Worm (Caenorhabditis elegans): ENCODE data around the gene gdi-1.

Gene gdi-1

DNA sequence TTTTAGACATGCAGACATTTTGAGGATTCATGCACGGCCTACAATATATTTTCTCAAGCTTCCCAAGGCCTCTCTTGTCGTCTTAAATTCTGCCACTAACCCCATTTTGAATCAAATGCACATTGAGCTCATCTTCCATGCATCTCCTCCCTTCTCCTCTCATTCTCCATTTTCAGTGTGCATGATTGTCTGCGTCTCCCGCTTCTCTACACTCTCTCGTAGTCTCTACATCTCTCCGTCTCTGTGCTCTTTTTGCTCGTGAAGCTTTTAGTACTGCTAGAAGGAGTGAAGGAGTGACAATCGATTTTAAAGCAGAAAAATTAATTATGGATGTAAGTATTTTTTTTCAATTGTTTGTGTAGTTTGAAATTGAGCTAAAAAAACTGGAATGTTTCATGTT is 44.2 kb upstream of the gdi-1 start, which contains the start of gene Y57G11C.22:
Gene Y57G11C.22 (plus strand): TSS at position 327 of the 400 bp plus-strand sequence.
- peak; percentile 43 for TF ChIP-seq mab-5 (tag; optimal IDR thresholded peaks at IDR 0.05)
- peak; percentile 58 for TF ChIP-seq unc-55 (GFP tag; optimal IDR thresholded peaks at IDR 0.05)
- no peak for TF ChIP-seq nhr-25 (tag; optimal IDR thresholded peaks at IDR 0.05)
- TF ChIP-seq Y55F3AM.14 (GFP tag; optimal IDR thresholded peaks at IDR 0.05), result no peak
- TF ChIP-seq lin-13 (GFP tag; optimal IDR thresholded peaks at IDR 0.05), result peak; percentile 7
- peak; percentile 72 for TF ChIP-seq nhr-129 (tag; optimal IDR thresholded peaks at IDR 0.05)
- TF ChIP-seq ztf-1 (GFP tag; conservative IDR thresholded peaks at IDR 0.05), result no peak
- TF ChIP-seq aly-2 (tag; optimal IDR thresholded peaks at IDR 0.05), result no peak
- peak; percentile 61 for TF ChIP-seq C34F6.9 (tag; optimal IDR thresholded peaks at IDR 0.05)
- TF ChIP-seq lsy-2 (tag; optimal IDR thresholded peaks at IDR 0.05), result peak in 1 of 2 experiments; percentile 65
- TF ChIP-seq crh-2 (tag; optimal IDR thresholded peaks at IDR 0.05), result peak; percentile 42
- no peak for TF ChIP-seq nhr-77 (tag; optimal IDR thresholded peaks at IDR 0.05)

ce11 chrIV:14833537-14833936 is 40.9 kb upstream of the gdi-1 start:
- TF ChIP-seq nhr-129 (tag; optimal IDR thresholded peaks at IDR 0.05) (peak; percentile 60), fos-1 (tag; optimal IDR thresholded peaks at IDR 0.05) (peak; percentile 32), zag-1 (tag; optimal IDR thresholded peaks at IDR 0.05) (no peak)

ce11 chrIV:14829026-14829425 is 36.3 kb upstream of the gdi-1 start, which contains the start of gene hhat-2:
Gene hhat-2 (minus strand): TSS chrIV:14829126.
- no peak for TF ChIP-seq mbf-1 (tag; optimal IDR thresholded peaks at IDR 0.05)
- TF ChIP-seq ama-1 (optimal IDR thresholded peaks at IDR 0.05), result no peak
- no peak for TF ChIP-seq unc-55 (GFP tag; optimal IDR thresholded peaks at IDR 0.05)
- TF ChIP-seq mab-5 (tag; optimal IDR thresholded peaks at IDR 0.05), result no peak
- TF ChIP-seq ZK546.5 (tag; optimal IDR thresholded peaks at IDR 0.05), result no peak
- no peak for TF ChIP-seq ztf-1 (GFP tag; conservative IDR thresholded peaks at IDR 0.05)
- TF ChIP-seq ceh-16 (tag; optimal IDR thresholded peaks at IDR 0.05), result no peak
- TF ChIP-seq nhr-237 (tag; optimal IDR thresholded peaks at IDR 0.05), result no peak
- no peak for TF ChIP-seq aly-2 (tag; optimal IDR thresholded peaks at IDR 0.05)
- TF ChIP-seq snpc-4 (tag; optimal IDR thresholded peaks at IDR 0.05), result no peak
- no peak for TF ChIP-seq mdl-1 (tag; optimal IDR thresholded peaks at IDR 0.05)

DNA sequence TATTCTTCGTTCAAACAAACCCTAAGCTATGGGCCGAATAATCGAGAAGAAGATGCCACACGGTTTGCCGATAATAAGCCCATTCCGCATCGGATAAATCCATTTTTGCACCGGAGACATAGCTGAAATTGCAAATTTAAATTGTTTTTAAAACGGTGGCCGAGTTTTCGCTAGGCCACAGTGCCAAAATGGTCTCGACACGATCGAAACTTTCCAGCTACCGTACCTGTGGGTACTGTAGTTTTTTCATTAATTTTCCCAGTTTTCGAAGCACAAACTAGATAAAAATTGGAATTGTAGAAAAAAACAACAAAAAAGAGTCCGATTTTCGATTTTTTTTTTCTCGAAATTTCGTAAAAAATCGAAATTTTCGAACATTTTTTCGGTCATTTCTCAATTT is 35.5 kb upstream of the gdi-1 start:
- no peak for TF ChIP-seq mbf-1 (tag; optimal IDR thresholded peaks at IDR 0.05)
- no peak for TF ChIP-seq egl-27 (tag; optimal IDR thresholded peaks at IDR 0.05)
- TF ChIP-seq ztf-4 (tag; optimal IDR thresholded peaks at IDR 0.05), result no peak
- TF ChIP-seq unc-39 (tag; optimal IDR thresholded peaks at IDR 0.05), result no peak
- TF ChIP-seq C34F6.9 (tag; optimal IDR thresholded peaks at IDR 0.05), result no peak
- TF ChIP-seq Y55F3AM.14 (GFP tag; optimal IDR thresholded peaks at IDR 0.05), result no peak
- no peak for TF ChIP-seq nhr-77 (tag; optimal IDR thresholded peaks at IDR 0.05)
- TF ChIP-seq lin-11 (tag; optimal IDR thresholded peaks at IDR 0.05), result no peak
- no peak for TF ChIP-seq lin-39 (tag; optimal IDR thresholded peaks at IDR 0.05)
- no peak for TF ChIP-seq aly-2 (tag; optimal IDR thresholded peaks at IDR 0.05)

DNA sequence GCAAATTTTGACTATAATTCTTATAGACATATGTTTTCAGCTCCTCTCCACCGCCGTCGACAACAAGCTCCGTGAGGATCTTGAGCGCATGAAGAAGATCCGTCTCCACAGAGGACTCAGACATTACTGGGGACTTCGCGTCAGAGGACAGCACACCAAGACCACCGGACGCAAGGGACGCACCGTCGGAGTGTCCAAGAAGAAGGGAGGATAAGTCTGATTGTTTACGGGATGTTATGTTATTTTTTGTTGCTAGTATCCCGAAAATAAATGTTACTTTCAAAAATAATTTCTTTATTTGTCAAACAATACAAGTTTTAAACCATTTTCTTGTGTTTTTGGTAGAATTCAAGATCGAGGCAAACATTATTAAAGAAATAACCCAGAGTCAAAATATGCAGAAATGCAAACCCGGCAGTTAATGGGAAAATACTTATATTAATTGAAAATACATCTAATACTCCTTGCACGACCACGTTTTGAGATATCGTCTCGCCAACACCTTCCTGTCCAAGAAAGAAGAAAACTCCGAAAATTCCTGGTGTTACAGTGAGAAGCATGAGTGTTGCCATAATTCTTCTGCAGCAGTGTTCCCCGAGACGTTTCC is 33.6 kb upstream of the gdi-1 start:
- TF ChIP-seq ceh-16 (tag; optimal IDR thresholded peaks at IDR 0.05), result no peak
- no peak for TF ChIP-seq lsy-2 (tag; optimal IDR thresholded peaks at IDR 0.05)
- no peak for TF ChIP-seq ceh-82 (tag; optimal IDR thresholded peaks at IDR 0.05)
- TF ChIP-seq C34F6.9 (tag; optimal IDR thresholded peaks at IDR 0.05), result no peak
- no peak for TF ChIP-seq nhr-6 (tag; optimal IDR thresholded peaks at IDR 0.05)
- TF ChIP-seq nhr-23 (tag; optimal IDR thresholded peaks at IDR 0.05), result no peak
- no peak for TF ChIP-seq mab-5 (tag; optimal IDR thresholded peaks at IDR 0.05)
- no peak for TF ChIP-seq ztf-1 (GFP tag; conservative IDR thresholded peaks at IDR 0.05)
- no peak for TF ChIP-seq alr-1 (tag; optimal IDR thresholded peaks at IDR 0.05)
- TF ChIP-seq sma-9 (GFP tag; optimal IDR thresholded peaks at IDR 0.05), result no peak
- TF ChIP-seq sma-9 (tag; optimal IDR thresholded peaks at IDR 0.05), result no peak
- no peak for TF ChIP-seq Y55F3AM.14 (GFP tag; optimal IDR thresholded peaks at IDR 0.05)
- TF ChIP-seq ZK546.5 (tag; optimal IDR thresholded peaks at IDR 0.05), result no peak
- no peak for TF ChIP-seq ztf-4 (tag; optimal IDR thresholded peaks at IDR 0.05)
- no peak for TF ChIP-seq ama-1 (optimal IDR thresholded peaks at IDR 0.05)
- TF ChIP-seq nhr-10 (tag; optimal IDR thresholded peaks at IDR 0.05), result no peak
- TF ChIP-seq elt-1 (tag; optimal IDR thresholded peaks at IDR 0.05), result no peak

Data from whole organism, L2 larva.